Fruit fly (Drosophila melanogaster): Measurements from ENCODE around the gene CG7857.

Gene CG7857

DNA sequence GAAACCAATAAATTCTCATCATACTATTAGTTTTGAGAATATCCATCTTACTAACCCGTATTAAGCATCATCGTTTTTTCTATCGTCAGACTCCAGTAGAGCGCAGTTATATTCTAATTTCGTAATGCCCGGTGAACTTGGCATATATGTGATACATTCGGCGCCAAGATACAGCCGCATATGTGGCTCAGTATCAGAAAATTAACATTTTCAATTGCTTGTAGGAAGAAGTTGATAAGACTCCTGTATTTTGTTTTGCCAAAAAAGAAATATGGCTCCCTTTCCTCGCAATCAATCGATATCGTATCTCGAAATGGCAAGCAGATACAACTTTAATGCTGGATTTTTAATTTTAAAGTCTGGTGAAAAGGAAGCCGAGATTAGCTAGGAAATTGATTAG lies 20.5 kb upstream of the CG7857 start, which contains the start of gene CG33986:
Gene CG33986 (minus strand): TSS at position 101 of the 400 bp plus-strand sequence.
- TF ChIP-seq Sp1 (GFP tag; optimal IDR thresholded peaks at IDR 0.05) = no peak
- no peak for TF ChIP-seq N (GFP tag; optimal IDR thresholded peaks at IDR 0.05)
- no peak for TF ChIP-seq foxo (GFP tag; optimal IDR thresholded peaks at IDR 0.05)

DNA sequence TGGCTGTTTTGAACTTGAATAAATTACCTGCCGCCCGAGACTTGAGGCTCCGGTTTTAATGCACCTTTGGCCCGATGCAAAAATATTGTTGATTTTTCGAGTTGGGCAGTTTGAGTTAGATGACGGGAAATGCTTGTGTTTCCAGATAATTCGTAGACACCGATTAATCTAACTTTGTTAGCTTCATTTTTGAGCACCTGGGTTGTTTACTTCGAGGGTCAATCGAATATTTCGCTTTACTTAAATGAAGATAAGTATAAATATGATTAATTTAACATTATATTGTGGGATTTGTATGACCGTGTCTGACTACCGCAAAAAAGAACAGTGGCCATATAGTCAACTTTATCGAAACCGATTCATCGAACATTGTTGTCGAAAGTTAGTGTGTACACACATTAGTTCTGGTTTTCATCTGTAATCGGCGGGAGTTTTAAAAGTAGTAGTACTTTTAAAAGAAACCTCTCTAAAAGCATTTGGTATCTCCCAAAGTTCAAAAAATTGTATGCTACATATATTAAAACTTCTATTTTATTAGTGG lies 19.2 kb upstream of the CG7857 start, which contains the start of gene CG7945:
Gene CG7945 (minus strand): TSS at position 332 of the 541 bp plus-strand sequence.
- TF ChIP-seq Myc (optimal IDR thresholded peaks at IDR 0.05) = no peak
- no peak for TF ChIP-seq N (GFP tag; optimal IDR thresholded peaks at IDR 0.05)
- peak; percentile 48 for TF ChIP-seq sage (GFP tag; optimal IDR thresholded peaks at IDR 0.05)
- no peak for TF ChIP-seq CrebA (GFP tag; optimal IDR thresholded peaks at IDR 0.05; ENCODE audit: borderline replicate concordance)
- no peak for TF ChIP-seq br (GFP tag; optimal IDR thresholded peaks at IDR 0.05)
- TF ChIP-seq dsf (GFP tag; optimal IDR thresholded peaks at IDR 0.05; ENCODE audit: borderline replicate concordance) = no peak
- peak; percentile 5 for TF ChIP-seq Hnf4 (GFP tag; optimal IDR thresholded peaks at IDR 0.05)
- no peak for TF ChIP-seq woc (GFP tag; optimal IDR thresholded peaks at IDR 0.05)
- peak; percentile 47 for TF ChIP-seq Rel (GFP tag; optimal IDR thresholded peaks at IDR 0.05)
- peak; percentile 99 for TF ChIP-seq Rel (tag; optimal IDR thresholded peaks at IDR 0.05)
- no peak for TF ChIP-seq psq (GFP tag; optimal IDR thresholded peaks at IDR 0.05)
- TF ChIP-seq HLH106 (tag; optimal IDR thresholded peaks at IDR 0.05) = no peak

DNA sequence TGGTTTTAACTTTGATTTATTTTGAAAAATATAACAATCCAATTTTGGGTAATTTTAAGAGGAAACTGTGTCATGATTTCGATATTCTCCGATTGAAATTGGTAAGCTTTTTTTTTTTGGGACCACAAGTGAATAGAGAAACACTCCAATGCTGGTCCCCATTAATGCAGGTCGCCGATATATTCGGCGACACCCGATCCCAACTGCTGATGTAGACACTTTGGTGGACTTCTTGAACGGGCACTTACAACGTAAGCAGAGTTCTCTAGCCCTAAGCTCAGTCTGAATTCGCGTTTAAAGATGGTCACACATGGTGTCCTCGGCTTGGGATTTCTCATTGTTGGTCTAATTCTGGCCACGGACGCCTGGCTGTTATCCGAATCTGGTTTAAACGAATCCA lies 15.6 kb upstream of the CG7857 start, which contains the start of gene yellow-k:
Gene yellow-k (plus strand): TSS at position 301 of the 400 bp plus-strand sequence.
- no peak for TF ChIP-seq Hr78 (GFP tag; optimal IDR thresholded peaks at IDR 0.05)
- TF ChIP-seq Jra (GFP tag; optimal IDR thresholded peaks at IDR 0.05) = no peak
- TF ChIP-seq lola (GFP tag; optimal IDR thresholded peaks at IDR 0.05) = no peak
- TF ChIP-seq dmrt93B (GFP tag; optimal IDR thresholded peaks at IDR 0.05) = no peak
- TF ChIP-seq fru (GFP tag; optimal IDR thresholded peaks at IDR 0.05) = no peak
- no peak for TF ChIP-seq CrebA (GFP tag; optimal IDR thresholded peaks at IDR 0.05; ENCODE audit: borderline replicate concordance)
- no peak for TF ChIP-seq sv (GFP tag; optimal IDR thresholded peaks at IDR 0.05)

DNA sequence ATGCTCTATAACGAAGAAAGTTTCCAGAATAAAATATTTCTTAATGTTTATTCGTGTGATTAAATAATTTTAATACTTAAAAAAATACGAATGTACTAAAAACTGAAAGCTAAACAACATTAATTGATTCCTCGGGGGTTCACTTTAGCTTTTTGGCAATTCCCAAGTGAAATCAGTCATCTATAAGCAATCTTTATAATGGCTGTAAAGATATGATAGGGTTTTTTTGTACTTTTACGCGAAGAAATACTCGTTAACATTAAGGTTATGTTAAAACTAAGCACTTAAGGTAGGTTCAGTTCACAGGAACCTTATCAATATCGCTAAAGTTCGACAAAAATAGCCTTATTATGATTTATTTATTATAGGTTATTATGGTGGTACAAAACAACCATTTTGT lies 15.2 kb upstream of the CG7857 start:
- TF ChIP-seq dl (GFP tag; optimal IDR thresholded peaks at IDR 0.05; ENCODE audit: insufficient read depth in 1 of 2, partially characterized antibody in 2 of 2) (no peak), sage (GFP tag; optimal IDR thresholded peaks at IDR 0.05) (no peak), Rel (GFP tag; optimal IDR thresholded peaks at IDR 0.05) (no peak), Rel (tag; optimal IDR thresholded peaks at IDR 0.05) (peak; percentile 98)

DNA sequence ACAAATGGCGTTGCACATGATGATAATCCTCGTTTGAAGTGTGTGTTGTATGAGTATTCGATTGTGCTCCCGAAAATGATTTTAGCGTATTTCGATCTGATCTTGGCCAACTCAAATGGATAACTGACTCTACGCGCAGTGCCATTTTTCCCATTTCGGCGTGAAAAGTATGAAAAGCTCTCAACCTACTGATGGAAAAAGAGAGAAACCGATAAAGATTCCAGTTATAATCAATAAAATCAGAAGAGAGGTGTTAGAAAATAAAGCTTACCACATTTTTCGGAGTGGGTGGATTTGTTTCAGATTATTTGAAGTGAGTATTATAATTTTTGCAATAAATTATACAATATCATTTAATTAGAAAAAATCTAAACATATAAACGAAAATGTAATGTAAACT lies 14.8 kb upstream of the CG7857 start, which contains the start of gene mex1:
Gene mex1 (minus strand): TSS at position 101 of the 400 bp plus-strand sequence.
- no peak for TF ChIP-seq brk (GFP tag; optimal IDR thresholded peaks at IDR 0.05)
- no peak for TF ChIP-seq Dif (GFP tag; optimal IDR thresholded peaks at IDR 0.05; ENCODE audit: partially characterized antibody)
- no peak for TF ChIP-seq Jra (GFP tag; optimal IDR thresholded peaks at IDR 0.05)
- TF ChIP-seq Hnf4 (GFP tag; optimal IDR thresholded peaks at IDR 0.05) = no peak
- no peak for TF ChIP-seq Dfd (GFP tag; optimal IDR thresholded peaks at IDR 0.05)

- TF ChIP-seq Rel (GFP tag; optimal IDR thresholded peaks at IDR 0.05) (no peak), Rel (tag; optimal IDR thresholded peaks at IDR 0.05) (peak; percentile 45), Sp1 (GFP tag; optimal IDR thresholded peaks at IDR 0.05) (no peak)
These were observed 13.7 kb upstream of the CG7857 start for dm6 chr3L:15518344-15518743.

DNA sequence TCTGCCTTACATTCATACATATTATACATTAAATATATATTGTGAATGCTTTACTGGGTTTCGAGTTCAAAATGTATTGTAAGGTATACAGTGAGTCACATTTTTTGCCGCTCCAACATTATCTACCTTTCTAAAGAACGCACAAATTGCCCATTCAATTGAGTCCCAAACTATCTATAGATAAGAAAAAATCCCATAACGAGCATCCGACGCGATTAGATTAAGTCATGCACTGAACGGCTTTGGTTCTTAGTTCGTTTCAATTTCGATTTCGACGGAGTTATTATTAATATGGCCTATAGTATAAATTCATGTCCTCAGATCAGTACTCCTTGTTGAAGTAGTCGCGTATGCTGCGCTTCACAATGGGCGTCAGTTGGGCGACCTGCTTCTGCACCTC lies 12.8 kb upstream of the CG7857 start:
- TF ChIP-seq Rel (GFP tag; optimal IDR thresholded peaks at IDR 0.05) (no peak), Rel (tag; optimal IDR thresholded peaks at IDR 0.05) (peak; percentile 28), Hr78 (GFP tag; optimal IDR thresholded peaks at IDR 0.05) (no peak)

- no peak for TF ChIP-seq usp (GFP tag; optimal IDR thresholded peaks at IDR 0.05)
- TF ChIP-seq Mio (GFP tag; optimal IDR thresholded peaks at IDR 0.05) = no peak
- TF ChIP-seq h (GFP tag; optimal IDR thresholded peaks at IDR 0.05) = no peak
- no peak for TF ChIP-seq tai (GFP tag; optimal IDR thresholded peaks at IDR 0.05)
- no peak for TF ChIP-seq br (GFP tag; optimal IDR thresholded peaks at IDR 0.05)
- no peak for TF ChIP-seq CrebA (GFP tag; optimal IDR thresholded peaks at IDR 0.05; ENCODE audit: borderline replicate concordance)
These were observed 12.3 kb upstream of the CG7857 start, which contains the start of gene CG13454 for dm6 chr3L:15516956-15517355. Gene CG13454 (minus strand): TSS chr3L:15517056.

Measured in whole organism, wandering third instar larva.